Fruit fly (Drosophila melanogaster): ENCODE data around the gene CG31269.

The CG31269 gene

DNA sequence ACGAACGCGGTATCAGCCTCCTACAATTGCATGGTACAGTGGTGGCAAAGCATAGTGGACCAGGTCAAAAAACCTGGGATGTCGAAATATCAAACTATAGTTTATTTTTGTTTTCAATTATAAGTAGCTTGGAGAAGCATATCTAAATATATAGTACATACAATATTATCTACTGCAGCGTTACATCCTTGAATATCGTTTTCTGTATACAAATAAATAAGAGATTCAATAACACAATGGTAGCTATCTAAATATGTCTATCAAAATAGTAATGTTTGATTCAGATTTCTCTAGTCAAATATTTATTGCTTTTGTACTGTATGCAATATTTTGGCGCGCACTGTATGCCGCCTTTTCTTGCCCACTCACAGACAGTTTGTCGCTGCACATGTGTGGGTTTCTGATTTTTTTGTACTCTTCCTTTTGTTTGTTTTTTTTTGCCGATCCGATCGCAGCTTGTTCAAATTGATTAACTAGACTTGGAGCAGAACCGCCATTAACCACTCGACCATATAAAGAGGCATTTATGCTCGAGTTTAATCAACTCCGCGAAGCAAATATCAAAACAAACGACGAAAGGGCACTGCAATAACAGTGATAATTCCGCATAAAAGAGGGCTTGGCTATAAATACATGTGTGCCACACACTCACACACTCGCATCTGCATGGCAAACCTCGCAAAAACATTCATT, 46.1 kb upstream of the CG31269 start (continued):
- no peak for TF ChIP-seq chinmo (GFP tag; IDR thresholded peaks at IDR 0.05; ENCODE audit: partially characterized antibody)
- peak; percentile 91 for TF ChIP-seq Rx (GFP tag; IDR thresholded peaks at IDR 0.05)
- TF ChIP-seq CG33213 (GFP tag; optimal IDR thresholded peaks at IDR 0.05), result peak; percentile 64
- TF ChIP-seq CG30403 (GFP tag; optimal IDR thresholded peaks at IDR 0.05), result peak; percentile 97
- peak; percentile 93 for TF ChIP-seq trem (tag; optimal IDR thresholded peaks at IDR 0.05)
- TF ChIP-seq Eip74EF (GFP tag; optimal IDR thresholded peaks at IDR 0.05), result peak in 1 of 2 experiments; percentile 98
- peak; percentile 91 for TF ChIP-seq esg (GFP tag; conservative IDR thresholded peaks at IDR 0.05)
- TF ChIP-seq Camta (GFP tag; optimal IDR thresholded peaks at IDR 0.05), result peak; percentile 93
- TF ChIP-seq Asciz (GFP tag; optimal IDR thresholded peaks at IDR 0.05), result peak; percentile 97
- TF ChIP-seq prd (optimal IDR thresholded peaks at IDR 0.05), result no peak
- peak; percentile 94 for TF ChIP-seq prd (GFP tag; IDR thresholded peaks at IDR 0.05)
- peak; percentile 96 for TF ChIP-seq CG32767 (GFP tag; IDR thresholded peaks at IDR 0.05)
- peak; percentile 91 for TF ChIP-seq CrebB (tag; optimal IDR thresholded peaks at IDR 0.05)
- TF ChIP-seq sqz (GFP tag; optimal IDR thresholded peaks at IDR 0.05), result peak; percentile 88
- peak; percentile 53 for TF ChIP-seq exex (tag; optimal IDR thresholded peaks at IDR 0.05)
- peak; percentile 79 for TF ChIP-seq CHES-1-like (GFP tag; optimal IDR thresholded peaks at IDR 0.05)
- TF ChIP-seq mirr (GFP tag; optimal IDR thresholded peaks at IDR 0.05), result peak; percentile 8
- TF ChIP-seq ap (GFP tag; IDR thresholded peaks at IDR 0.05), result peak; percentile 86
- peak; percentile 68 for TF ChIP-seq B-H2 (GFP tag; optimal IDR thresholded peaks at IDR 0.05)
- TF ChIP-seq chm (GFP tag; IDR thresholded peaks at IDR 0.05), result peak; percentile 87
- no peak for TF ChIP-seq CG9797 (GFP tag; optimal IDR thresholded peaks at IDR 0.05)
- peak; percentile 88 for TF ChIP-seq croc (GFP tag; conservative IDR thresholded peaks at IDR 0.05)
- peak; percentile 98 for TF ChIP-seq Sox100B (GFP tag; optimal IDR thresholded peaks at IDR 0.05)
- peak; percentile 80 for TF ChIP-seq Deaf1 (tag; optimal IDR thresholded peaks at IDR 0.05)
- peak; percentile 76 for TF ChIP-seq gt (GFP tag; IDR thresholded peaks at IDR 0.05)
- TF ChIP-seq zfh2 (GFP tag; optimal IDR thresholded peaks at IDR 0.05), result peak; percentile 86
- TF ChIP-seq CG11723 (GFP tag; optimal IDR thresholded peaks at IDR 0.05), result peak; percentile 92
- peak; percentile 39 for TF ChIP-seq Elba2 (GFP tag; optimal IDR thresholded peaks at IDR 0.05)
- peak; percentile 84 for TF ChIP-seq gcm2 (GFP tag; optimal IDR thresholded peaks at IDR 0.05)
- TF ChIP-seq Kr (GFP tag; optimal IDR thresholded peaks at IDR 0.05), result peak; percentile 66
- no peak for TF ChIP-seq Hr39 (optimal IDR thresholded peaks at IDR 0.05)
- peak; percentile 83 for TF ChIP-seq CG31224 (GFP tag; IDR thresholded peaks at IDR 0.05)
- TF ChIP-seq klu (GFP tag; IDR thresholded peaks at IDR 0.05), result peak; percentile 91
- TF ChIP-seq repo (GFP tag; optimal IDR thresholded peaks at IDR 0.05), result peak; percentile 68
- peak; percentile 96 for TF ChIP-seq Ets65A (GFP tag)
- peak; percentile 95 for TF ChIP-seq CG18599 (GFP tag; optimal IDR thresholded peaks at IDR 0.05)
- peak; percentile 64 for TF ChIP-seq pros (GFP tag; optimal IDR thresholded peaks at IDR 0.05)
- TF ChIP-seq CG1832 (GFP tag; optimal IDR thresholded peaks at IDR 0.05), result no peak
- peak; percentile 96 for TF ChIP-seq CG10209 (GFP tag; optimal IDR thresholded peaks at IDR 0.05)
- TF ChIP-seq Nf-YB (GFP tag; optimal IDR thresholded peaks at IDR 0.05), result peak; percentile 86
- TF ChIP-seq hbn (GFP tag; IDR thresholded peaks at IDR 0.05; ENCODE audit: partially characterized antibody), result no peak
- TF ChIP-seq CG14710 (tag; optimal IDR thresholded peaks at IDR 0.05), result peak; percentile 96
- TF ChIP-seq Fer1 (GFP tag; optimal IDR thresholded peaks at IDR 0.05), result peak; percentile 97
- TF ChIP-seq CG9876 (GFP tag; optimal IDR thresholded peaks at IDR 0.05), result peak; percentile 50
- peak; percentile 96 for TF ChIP-seq az2 (GFP tag; optimal IDR thresholded peaks at IDR 0.05)
- TF ChIP-seq pfk (GFP tag; optimal IDR thresholded peaks at IDR 0.05), result no peak
- TF ChIP-seq Med (GFP tag), result peak; percentile 97
- peak; percentile 88 for TF ChIP-seq CG2116 (GFP tag; optimal IDR thresholded peaks at IDR 0.05)
- no peak for TF ChIP-seq CG16813 (GFP tag; IDR thresholded peaks at IDR 0.05; ENCODE audit: partially characterized antibody)
- TF ChIP-seq CG6791 (GFP tag; IDR thresholded peaks at IDR 0.05; ENCODE audit: partially characterized antibody), result no peak

All from whole organism, embryonic.